Worm (Caenorhabditis elegans) whole organism, L1 larva: ENCODE results near the gene T19C3.5.

Source experiments
- C04F5.9 ChIP-seq: sonication (generic microtip); optimal IDR thresholded peaks from 2 replicates; lab custom pipeline; 2016; ENCODE audit warnings: missing genetic modification characterization, missing compliant biosample characterization
- C16A3.4 ChIP-seq: fragments of 150-350 bp; optimal IDR thresholded peaks from 2 replicates; lab custom pipeline; 2014; ENCODE audit warnings: missing biosample characterization, missing genetic modification characterization
- C34B4.2 ChIP-seq: sonication (generic microtip); optimal IDR thresholded peaks from 2 replicates; lab custom pipeline; 2017; ENCODE audit warnings: mild to moderate bottlenecking, missing genetic modification characterization, missing compliant biosample characterization
- aha-1 ChIP-seq: fragments of 150-350 bp; optimal IDR thresholded peaks from 2 replicates; lab custom pipeline; 2014; ENCODE audit warnings: missing biosample characterization, missing genetic modification characterization
- ceh-8 ChIP-seq: fragments of 200-800 bp; sonication (Bioruptor generic); optimal IDR thresholded peaks from 2 replicates; lab custom pipeline; 2018; ENCODE audit warnings: mild to moderate bottlenecking, missing genetic modification characterization, moderate library complexity, missing compliant biosample characterization
- ceh-90 ChIP-seq: sonication (generic microtip); optimal IDR thresholded peaks from 2 replicates; lab custom pipeline; 2016; ENCODE audit warnings: missing genetic modification characterization, missing compliant biosample characterization
- ces-1 ChIP-seq: fragments of 150-350 bp; optimal IDR thresholded peaks from 2 replicates; lab custom pipeline; 2014; ENCODE audit warnings: missing biosample characterization, missing genetic modification reagents, missing genetic modification characterization
- dsc-1 ChIP-seq: sonication (generic microtip); optimal IDR thresholded peaks from 2 replicates; lab custom pipeline; 2016; ENCODE audit warnings: mild to moderate bottlenecking, missing genetic modification characterization, missing compliant biosample characterization
- efl-3 ChIP-seq: fragments of 200-800 bp; sonication (Bioruptor generic); optimal IDR thresholded peaks from 2 replicates; lab custom pipeline; 2018; ENCODE audit warnings: mild to moderate bottlenecking, missing genetic modification characterization, missing compliant biosample characterization
- egl-13 ChIP-seq: sonication (generic microtip); optimal IDR thresholded peaks from 2 replicates; lab custom pipeline; 2016; ENCODE audit warnings: missing genotype, missing genetic modification reagents, missing genetic modification characterization, missing compliant biosample characterization
- egl-27 ChIP-seq, 2 experiments: fragments of 150-350 bp in 1 of 2; sonication (generic microtip); optimal IDR thresholded peaks; 3 replicates each; lab custom pipeline; 2017 to 2018; ENCODE audit warnings: missing biosample characterization in 2 of 2, missing genetic modification characterization in 2 of 2, missing genetic modification reagents in 2 of 2
- fkh-4 ChIP-seq: sonication (generic microtip); optimal IDR thresholded peaks from 2 replicates; lab custom pipeline; 2016; ENCODE audit warnings: missing compliant biosample characterization, missing genetic modification characterization, borderline replicate concordance
- fkh-8 ChIP-seq: sonication (generic microtip); optimal IDR thresholded peaks from 2 replicates; lab custom pipeline; 2016; ENCODE audit warnings: mild to moderate bottlenecking, missing genetic modification characterization, missing compliant biosample characterization
- hlh-17 ChIP-seq: fragments of 200-800 bp; sonication (Bioruptor generic); optimal IDR thresholded peaks from 2 replicates; lab custom pipeline; 2018; ENCODE audit warnings: missing genetic modification characterization, mild to moderate bottlenecking, missing compliant biosample characterization, moderate library complexity, borderline replicate concordance
- hlh-4 ChIP-seq: sonication (generic microtip); optimal IDR thresholded peaks from 2 replicates; lab custom pipeline; 2016; ENCODE audit warnings: mild to moderate bottlenecking, missing genetic modification characterization, missing compliant biosample characterization
- jun-1 ChIP-seq: fragments of 150-350 bp; optimal IDR thresholded peaks from 2 replicates; lab custom pipeline; 2014; ENCODE audit warnings: missing biosample characterization, missing genetic modification reagents, missing genetic modification characterization
- lin-13 ChIP-seq: fragments of 150-350 bp; optimal IDR thresholded peaks from 2 replicates; lab custom pipeline; 2014; ENCODE audit warnings: missing biosample characterization, missing genetic modification reagents, missing genetic modification characterization
- lin-35 ChIP-seq, 2 experiments: fragments of 150-350 bp; optimal IDR thresholded peaks; 2 replicates each; lab custom pipeline; 2014; ENCODE audit warnings: missing biosample characterization in 2 of 2, missing genetic modification characterization in 2 of 2, missing genetic modification reagents in 2 of 2
- lir-3 ChIP-seq: sonication (generic microtip); optimal IDR thresholded peaks from 2 replicates; lab custom pipeline; 2016; ENCODE audit warnings: mild to moderate bottlenecking, missing genetic modification characterization, moderate library complexity, missing compliant biosample characterization; ENCODE audit not compliant: poor library complexity
- lsy-2 ChIP-seq, 2 experiments: fragments of 150-350 bp; optimal IDR thresholded peaks; 2 replicates each; lab custom pipeline; 2014; ENCODE audit warnings: missing biosample characterization in 2 of 2, missing genetic modification characterization in 2 of 2
- mab-9 ChIP-seq: fragments of 200-800 bp; sonication (Bioruptor generic); IDR thresholded peaks from 2 replicates; pipeline ENCODE4 v1.3.6; 2022; ENCODE audit warnings: missing genetic modification reagents, missing genetic modification characterization, missing compliant biosample characterization
- mdl-1 ChIP-seq, 2 experiments: fragments of 150-350 bp; optimal IDR thresholded peaks; 2 replicates each; lab custom pipeline; 2014 to 2017; ENCODE audit warnings: missing biosample characterization in 2 of 2, missing genetic modification characterization in 2 of 2, inconsistent platforms in 1 of 2
- mep-1 ChIP-seq: fragments of 150-350 bp; optimal IDR thresholded peaks from 2 replicates; lab custom pipeline; 2014; ENCODE audit warnings: missing biosample characterization, missing genetic modification characterization
- nhr-11 ChIP-seq: fragments of 150-350 bp; optimal IDR thresholded peaks from 2 replicates; lab custom pipeline; 2014; ENCODE audit warnings: missing biosample characterization, missing genetic modification characterization
- nhr-12 ChIP-seq: sonication (generic microtip); optimal IDR thresholded peaks from 2 replicates; lab custom pipeline; 2017; ENCODE audit warnings: missing biosample characterization, missing genetic modification characterization
- nhr-20 ChIP-seq: sonication (generic microtip); optimal IDR thresholded peaks from 2 replicates; lab custom pipeline; 2016; ENCODE audit warnings: mild to moderate bottlenecking, missing genetic modification characterization, missing compliant biosample characterization
- nhr-237 ChIP-seq: fragments of 150-350 bp; optimal IDR thresholded peaks from 2 replicates; lab custom pipeline; 2014; ENCODE audit warnings: missing biosample characterization, missing genetic modification characterization
- nhr-28 ChIP-seq: fragments of 150-350 bp; optimal IDR thresholded peaks from 2 replicates; lab custom pipeline; 2014; ENCODE audit warnings: missing biosample characterization, missing genetic modification characterization
- nhr-47 ChIP-seq: sonication (generic microtip); optimal IDR thresholded peaks from 2 replicates; lab custom pipeline; 2016; ENCODE audit warnings: mild to moderate bottlenecking, missing genetic modification characterization, moderate library complexity, missing compliant biosample characterization
- nhr-71 ChIP-seq: sonication (generic microtip); optimal IDR thresholded peaks from 2 replicates; lab custom pipeline; 2016; ENCODE audit warnings: mild to moderate bottlenecking, missing genetic modification characterization, moderate library complexity, missing compliant biosample characterization
- nhr-85 ChIP-seq: sonication (generic microtip); peaks from one replicate; lab custom pipeline; 2016; ENCODE audit warnings: missing genetic modification characterization, inconsistent platforms, missing compliant biosample characterization
- pag-3 ChIP-seq: sonication (generic microtip); optimal IDR thresholded peaks from 2 replicates; lab custom pipeline; 2017; ENCODE audit warnings: missing genetic modification characterization, mild to moderate bottlenecking, missing compliant biosample characterization, antibody characterized with exemption, borderline replicate concordance; ENCODE audit not compliant: insufficient read depth
- pax-3 ChIP-seq: fragments of 200-800 bp; sonication (Bioruptor generic); optimal IDR thresholded peaks from 2 replicates; lab custom pipeline; 2018; ENCODE audit warnings: mild to moderate bottlenecking, missing genetic modification characterization, moderate library complexity, missing compliant biosample characterization
- pqm-1 ChIP-seq: sonication (generic microtip); optimal IDR thresholded peaks from 3 replicates; lab custom pipeline; 2017; ENCODE audit warnings: missing biosample characterization, missing genetic modification characterization
- skn-1 ChIP-seq: fragments of 150-350 bp; optimal IDR thresholded peaks from 2 replicates; lab custom pipeline; 2014; ENCODE audit warnings: missing biosample characterization, missing genetic modification characterization
- snpc-4 ChIP-seq: fragments of 150-350 bp; optimal IDR thresholded peaks from 2 replicates; lab custom pipeline; 2014; ENCODE audit warnings: missing biosample characterization, missing genetic modification characterization
- sox-4 ChIP-seq: sonication (generic microtip); optimal IDR thresholded peaks from 2 replicates; lab custom pipeline; 2016; ENCODE audit warnings: missing genetic modification characterization, missing compliant biosample characterization
- sptf-1 ChIP-seq: fragments of 150-350 bp; optimal IDR thresholded peaks from 2 replicates; lab custom pipeline; 2014; ENCODE audit warnings: missing biosample characterization, missing genetic modification characterization
- sup-37 ChIP-seq: fragments of 200-800 bp; sonication (Bioruptor generic); optimal IDR thresholded peaks from 2 replicates; lab custom pipeline; 2018; ENCODE audit warnings: mild to moderate bottlenecking, missing genetic modification characterization, missing compliant biosample characterization
- tbx-2 ChIP-seq: sonication (generic microtip); optimal IDR thresholded peaks from 2 replicates; lab custom pipeline; 2016; ENCODE audit warnings: missing genetic modification characterization, missing compliant biosample characterization
- tlp-1 ChIP-seq: fragments of 150-350 bp; optimal IDR thresholded peaks from 2 replicates; lab custom pipeline; 2014; ENCODE audit warnings: missing biosample characterization, missing genetic modification characterization
- unc-130 ChIP-seq: fragments of 150-350 bp; optimal IDR thresholded peaks from 2 replicates; lab custom pipeline; 2017; ENCODE audit warnings: missing biosample characterization, missing genetic modification characterization, inconsistent platforms
- unc-30 ChIP-seq: sonication (generic microtip); optimal IDR thresholded peaks from 2 replicates; lab custom pipeline; 2017; ENCODE audit warnings: missing biosample characterization, missing genetic modification characterization
- unc-86 ChIP-seq: sonication (generic microtip); optimal IDR thresholded peaks from 2 replicates; lab custom pipeline; 2016; ENCODE audit warnings: missing genetic modification characterization, missing compliant biosample characterization
- unc-98 ChIP-seq: fragments of 200-800 bp; sonication (Bioruptor generic); IDR thresholded peaks from 2 replicates; pipeline ENCODE4 v1.3.6; 2022; ENCODE audit warnings: missing genetic modification characterization, missing compliant biosample characterization
- vab-15 ChIP-seq: sonication (generic microtip); optimal IDR thresholded peaks from 2 replicates; lab custom pipeline; 2017; ENCODE audit warnings: missing genotype, mild to moderate bottlenecking, missing genetic modification characterization, missing compliant biosample characterization
- xbp-1 ChIP-seq: sonication (generic microtip); optimal IDR thresholded peaks from 2 replicates; lab custom pipeline; 2016; ENCODE audit warnings: missing genetic modification characterization, missing compliant biosample characterization
- zag-1 ChIP-seq: fragments of 150-350 bp; optimal IDR thresholded peaks from 2 replicates; lab custom pipeline; 2014; ENCODE audit warnings: missing biosample characterization, missing genetic modification characterization
- ztf-11 ChIP-seq, 2 experiments: sonication (generic microtip); optimal IDR thresholded peaks; 2 replicates each; lab custom pipeline; 2016 to 2017; ENCODE audit warnings: missing genetic modification characterization in 2 of 2, missing biosample characterization in 1 of 2, missing compliant biosample characterization in 1 of 2
- ztf-4 ChIP-seq: fragments of 150-350 bp; optimal IDR thresholded peaks from 2 replicates; lab custom pipeline; 2014; ENCODE audit warnings: missing biosample characterization, missing genetic modification characterization

The T19C3.5 gene

ce11 chrIII:670994-671393, 43.3 kb upstream of the T19C3.5 start (continued):
- TF ChIP-seq egl-13 (tag; lab: Kevin White, UChicago): peak; percentile 75
- no peak for TF ChIP-seq lin-13
- no peak for TF ChIP-seq egl-27 (tag; optimal IDR thresholded peaks at IDR 0.05; lab: Kevin White, UChicago)
- no peak for TF ChIP-seq snpc-4 (tag; lab: Kevin White, UChicago)
- peak; percentile 39 for TF ChIP-seq xbp-1 (tag; lab: Kevin White, UChicago)
- TF ChIP-seq pax-3: peak; percentile 3
- TF ChIP-seq lsy-2 (tag; optimal IDR thresholded peaks at IDR 0.05; lab: Kevin White, UChicago): peak; percentile 18 to 63
- TF ChIP-seq tlp-1 (tag; lab: Kevin White, UChicago): no peak

DNA sequence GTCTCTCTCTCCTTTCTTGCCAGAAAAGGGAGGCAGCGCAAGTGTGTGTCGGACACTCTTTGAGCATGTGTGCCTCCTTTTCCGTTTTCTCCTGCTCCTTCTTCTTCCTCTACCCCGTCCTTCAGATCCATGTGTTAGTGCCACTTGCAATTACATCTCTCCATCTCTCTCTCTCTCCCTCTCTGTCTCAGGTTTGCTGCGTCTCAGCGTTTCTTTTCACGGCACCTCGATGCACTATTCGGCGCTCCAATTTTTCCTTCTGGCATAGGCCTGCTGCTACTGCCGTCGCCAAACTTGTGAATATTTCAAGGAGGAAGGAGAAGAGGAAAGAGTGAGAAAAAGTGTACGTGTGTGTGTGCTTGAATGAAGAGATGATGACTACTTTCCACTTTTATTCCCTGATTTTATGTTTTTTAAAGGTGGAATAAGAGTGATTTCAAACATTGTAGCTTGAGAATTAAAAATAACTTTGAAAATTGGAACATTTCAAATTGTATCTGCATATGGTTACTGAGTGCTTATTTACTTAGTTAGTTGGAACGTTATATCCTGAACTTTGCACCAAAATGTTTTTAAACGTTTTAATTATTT, 40.7 kb upstream of the T19C3.5 start, which contains the start of gene W02B3.3:
W02B3.3 (minus strand) TSS at position 131 of the 591 bp plus-strand sequence.
- peak; percentile 48 for TF ChIP-seq ceh-8 (GFP tag; lab: Kevin White, UChicago)
- TF ChIP-seq egl-27 (tag; optimal IDR thresholded peaks at IDR 0.05; lab: Kevin White, UChicago): no peak
- no peak for TF ChIP-seq sup-37 (GFP tag; lab: Kevin White, UChicago)
- peak in 1 of 2 experiments; percentile 27 for TF ChIP-seq lin-35 (GFP tag; optimal IDR thresholded peaks at IDR 0.05; lab: Kevin White, UChicago)
- no peak for TF ChIP-seq nhr-28
- no peak for TF ChIP-seq nhr-85 (tag; lab: Kevin White, UChicago)
- TF ChIP-seq pax-3: no peak
- peak; percentile 92 for TF ChIP-seq fkh-8 (tag; lab: Kevin White, UChicago)
- TF ChIP-seq ztf-11 (tag; optimal IDR thresholded peaks at IDR 0.05; lab: Kevin White, UChicago): no peak
- peak; percentile 79 for TF ChIP-seq nhr-47 (tag; lab: Kevin White, UChicago)
- TF ChIP-seq mdl-1 (tag; optimal IDR thresholded peaks at IDR 0.05; lab: Kevin White, UChicago): peak in 1 of 2 experiments; percentile 34
- TF ChIP-seq unc-30: no peak
- peak; percentile 86 for TF ChIP-seq unc-86 (tag; lab: Kevin White, UChicago)
- peak; percentile 42 for TF ChIP-seq unc-130 (tag; lab: Kevin White, UChicago)
- TF ChIP-seq tbx-2: peak; percentile 40
- peak; percentile 38 for TF ChIP-seq nhr-20
- TF ChIP-seq zag-1: no peak
- TF ChIP-seq sox-4 (tag; lab: Kevin White, UChicago): no peak
- peak; percentile 29 for TF ChIP-seq C16A3.4 (tag; lab: Kevin White, UChicago)
- TF ChIP-seq jun-1 (tag; lab: Kevin White, UChicago): peak; percentile 16
- TF ChIP-seq unc-98: no peak
- TF ChIP-seq mab-9 (GFP tag; lab: Robert Waterston, UW): peak; percentile 40; the same call in 1 of the 2 replicates
- peak; percentile 58 for TF ChIP-seq ztf-4 (tag; lab: Kevin White, UChicago)
- no peak for TF ChIP-seq aha-1
- peak; percentile 64 for TF ChIP-seq mep-1 (tag; lab: Kevin White, UChicago)
- no peak for TF ChIP-seq C04F5.9 (tag; lab: Kevin White, UChicago)
- TF ChIP-seq C34B4.2 (tag; lab: Kevin White, UChicago): no peak
- no peak for TF ChIP-seq sptf-1 (tag; lab: Kevin White, UChicago)
- no peak for TF ChIP-seq efl-3 (GFP tag; lab: Kevin White, UChicago)
- peak; percentile 8 for TF ChIP-seq lin-13
- TF ChIP-seq ces-1 (GFP tag; lab: Kevin White, UChicago): peak; percentile 50
- TF ChIP-seq nhr-12 (tag; lab: Kevin White, UChicago): no peak
- no peak for TF ChIP-seq tlp-1 (tag; lab: Kevin White, UChicago)
- TF ChIP-seq skn-1: peak; percentile 30
- TF ChIP-seq fkh-4 (tag; lab: Kevin White, UChicago): no peak
- peak; percentile 79 for TF ChIP-seq nhr-71 (tag; lab: Kevin White, UChicago)
- TF ChIP-seq pqm-1 (tag; lab: Kevin White, UChicago): no peak
- TF ChIP-seq hlh-17: no peak
- no peak for TF ChIP-seq nhr-237 (tag; lab: Kevin White, UChicago)
- TF ChIP-seq lir-3: peak; percentile 40
- no peak for TF ChIP-seq vab-15
- TF ChIP-seq ceh-90: no peak
- peak; percentile 70 for TF ChIP-seq pag-3 (tag; lab: Kevin White, UChicago)
- no peak for TF ChIP-seq nhr-11
- no peak for TF ChIP-seq hlh-4
- peak; percentile 70 for TF ChIP-seq dsc-1
